Worm (Caenorhabditis elegans) whole organism, L1 larva: ENCODE measurements around the gene Y57G11C.33.

Experiments
- ceh-82 ChIP-seq, 3 experiments: fragments of 150-350 bp in 1 of 3; sonication (generic microtip) in 2 of 3; optimal IDR thresholded peaks; 2 replicates each; lab custom pipeline; 2014 to 2017; ENCODE audit warnings: missing biosample characterization in 3 of 3, missing genetic modification characterization in 3 of 3
- elt-3 ChIP-seq, 6 experiments: fragments of 150-350 bp in 1 of 6; sonication (generic microtip); optimal IDR thresholded peaks; 2 replicates each; lab custom pipeline; 2017 to 2018; ENCODE audit warnings: missing biosample characterization in 6 of 6, missing genetic modification characterization in 6 of 6, inconsistent platforms in 1 of 6
- fos-1 ChIP-seq: fragments of 150-350 bp; optimal IDR thresholded peaks from 2 replicates; lab custom pipeline; 2014; ENCODE audit warnings: missing biosample characterization, missing genetic modification characterization
- hlh-17 ChIP-seq: fragments of 200-800 bp; sonication (Bioruptor generic); optimal IDR thresholded peaks from 2 replicates; lab custom pipeline; 2018; ENCODE audit warnings: missing genetic modification characterization, mild to moderate bottlenecking, missing compliant biosample characterization, moderate library complexity, borderline replicate concordance
- lsy-2 ChIP-seq, 2 experiments: fragments of 150-350 bp; optimal IDR thresholded peaks; 2 replicates each; lab custom pipeline; 2014; ENCODE audit warnings: missing biosample characterization in 2 of 2, missing genetic modification characterization in 2 of 2
- vab-15 ChIP-seq: sonication (generic microtip); optimal IDR thresholded peaks from 2 replicates; lab custom pipeline; 2017; ENCODE audit warnings: missing genotype, mild to moderate bottlenecking, missing genetic modification characterization, missing compliant biosample characterization

- TF ChIP-seq elt-3 (tag; optimal IDR thresholded peaks at IDR 0.05; lab: Kevin White, UChicago) (no peak), vab-15 (tag; lab: Kevin White, UChicago) (no peak), hlh-17 (GFP tag; lab: Kevin White, UChicago) (no peak), lsy-2 (tag; optimal IDR thresholded peaks at IDR 0.05; lab: Kevin White, UChicago) (no peak), ceh-82 (tag; optimal IDR thresholded peaks at IDR 0.05; lab: Kevin White, UChicago) (no peak), fos-1 (tag; lab: Kevin White, UChicago) (no peak)
These were observed 36.8 kb upstream of the Y57G11C.33 start for ce11 chrIV:14620042-14620441.
